Fruit fly (Drosophila melanogaster) whole organism, wandering third instar larva: ENCODE results near the gene CG45067.

Experiments used
- Abd-B ChIP-seq: fragments of >200 bp; optimal IDR thresholded peaks from 2 replicates; lab custom pipeline; 2017; ENCODE audit warnings: missing biosample characterization, missing genetic modification characterization
- CG32264 ChIP-seq: fragments of 200-800 bp; sonication (Bioruptor generic); optimal IDR thresholded peaks from 2 replicates; lab custom pipeline; 2016; ENCODE audit warnings: missing biosample characterization, missing genetic modification characterization
- CG9705 ChIP-seq: fragments of 200-800 bp; sonication (Bioruptor generic); optimal IDR thresholded peaks from 2 replicates; lab custom pipeline; 2018; ENCODE audit warnings: missing biosample characterization, mild to moderate bottlenecking, missing genetic modification characterization
- Dfd ChIP-seq: fragments of >200 bp; optimal IDR thresholded peaks from 2 replicates; lab custom pipeline; 2017; ENCODE audit warnings: missing biosample characterization, missing genetic modification characterization
- Dif ChIP-seq: fragments of 200-275, 200-300 bp; sonication (Bioruptor generic); optimal IDR thresholded peaks from 2 replicates; lab custom pipeline; 2018; ENCODE audit warnings: missing biosample characterization, missing genetic modification characterization; ENCODE audit not compliant: partially characterized antibody
- HLH106 ChIP-seq: fragments of 200-800 bp; optimal IDR thresholded peaks from 3 replicates; lab custom pipeline; 2019; ENCODE audit warnings: missing biosample characterization, mild to moderate bottlenecking, missing genetic modification characterization, moderate library complexity
- Hnf4 ChIP-seq: fragments of 200-800 bp; sonication (Bioruptor generic); optimal IDR thresholded peaks from 2 replicates; lab custom pipeline; 2016; ENCODE audit warnings: missing biosample characterization, mild to moderate bottlenecking, missing genetic modification characterization
- Hr83 ChIP-seq: fragments of 200-300 bp; sonication (Bioruptor generic); optimal IDR thresholded peaks from 2 replicates; lab custom pipeline; 2016; ENCODE audit warnings: missing biosample characterization, mild to moderate bottlenecking, missing genetic modification characterization, moderate library complexity; ENCODE audit not compliant: poor library complexity, severe bottlenecking
- Mio ChIP-seq: sonication (Bioruptor generic); optimal IDR thresholded peaks from 2 replicates; lab custom pipeline; 2016; ENCODE audit warnings: missing biosample characterization, missing genetic modification characterization
- Myc ChIP-seq: fragments of >200 bp; optimal IDR thresholded peaks from 2 replicates; lab custom pipeline; 2017
- OdsH ChIP-seq: fragments of 200-800 bp; sonication (Bioruptor generic); optimal IDR thresholded peaks from 2 replicates; lab custom pipeline; 2016; ENCODE audit warnings: missing biosample characterization, mild to moderate bottlenecking, missing genetic modification characterization
- Rel ChIP-seq, 2 experiments: fragments of 200-800 bp; sonication (Bioruptor generic) in 1 of 2; optimal IDR thresholded peaks; 2 replicates in 1 of 2; 3 replicates in 1 of 2; lab custom pipeline; 2016 to 2019; ENCODE audit warnings: mild to moderate bottlenecking in 2 of 2, missing biosample characterization in 2 of 2, missing genetic modification characterization in 2 of 2, moderate library complexity in 1 of 2
- Sp1 ChIP-seq: fragments of 200-800 bp; sonication (Bioruptor generic); optimal IDR thresholded peaks from 3 replicates; lab custom pipeline; 2019; ENCODE audit warnings: missing biosample characterization, mild to moderate bottlenecking, missing genetic modification characterization, moderate library complexity
- br ChIP-seq: fragments of 200-800 bp; sonication (Bioruptor generic); optimal IDR thresholded peaks from 2 replicates; lab custom pipeline; 2016; ENCODE audit warnings: missing biosample characterization, missing genetic modification characterization
- brk ChIP-seq: fragments of 200-800 bp; sonication (Bioruptor generic); optimal IDR thresholded peaks from 2 replicates; lab custom pipeline; 2016; ENCODE audit warnings: missing biosample characterization, mild to moderate bottlenecking, missing genetic modification characterization
- dl ChIP-seq, 2 experiments: fragments of 175-275, 200-275 bp in 1 of 2; fragments of 200-275 bp in 1 of 2; sonication (Bioruptor generic); optimal IDR thresholded peaks; lab custom pipeline; 2018; ENCODE audit warnings: mild to moderate bottlenecking in 2 of 2, missing biosample characterization in 2 of 2, missing genetic modification characterization in 2 of 2, moderate library complexity in 2 of 2; ENCODE audit not compliant: partially characterized antibody in 2 of 2, insufficient read depth in 1 of 2
- dmrt93B ChIP-seq: fragments of 200-800 bp; sonication (Bioruptor generic); optimal IDR thresholded peaks from 2 replicates; lab custom pipeline; 2018; ENCODE audit warnings: missing biosample characterization, mild to moderate bottlenecking, missing genetic modification characterization
- dsf ChIP-seq: sonication (Bioruptor generic); optimal IDR thresholded peaks from 2 replicates; lab custom pipeline; 2016; ENCODE audit warnings: missing biosample characterization, missing genetic modification characterization, borderline replicate concordance
- ey ChIP-seq: fragments of 200-800 bp; sonication (Bioruptor generic); optimal IDR thresholded peaks from 2 replicates; lab custom pipeline; 2016; ENCODE audit warnings: missing biosample characterization, missing genetic modification characterization
- foxo ChIP-seq, 2 experiments: fragments of 200-800 bp; sonication (Bioruptor generic); optimal IDR thresholded peaks; 2 replicates in 1 of 2; 3 replicates in 1 of 2; lab custom pipeline; 2016 to 2017; ENCODE audit warnings: missing biosample characterization in 2 of 2, missing genetic modification characterization in 2 of 2
- fru ChIP-seq: fragments of 200-800 bp; sonication (Bioruptor generic); optimal IDR thresholded peaks from 3 replicates; lab custom pipeline; 2016; ENCODE audit warnings: missing biosample characterization, mild to moderate bottlenecking, missing genetic modification characterization
- h ChIP-seq: fragments of 200-800 bp; sonication (Bioruptor generic); optimal IDR thresholded peaks from 3 replicates; lab custom pipeline; 2016; ENCODE audit warnings: missing biosample characterization, mild to moderate bottlenecking, missing genetic modification characterization
- jim ChIP-seq: fragments of 175-275, 200-325 bp; sonication (Bioruptor generic); optimal IDR thresholded peaks from 2 replicates; lab custom pipeline; 2016; ENCODE audit warnings: missing biosample characterization, mild to moderate bottlenecking, missing genetic modification characterization
- lola ChIP-seq: fragments of >200 bp; optimal IDR thresholded peaks from 2 replicates; lab custom pipeline; 2017; ENCODE audit warnings: missing biosample characterization, missing genetic modification characterization
- pan ChIP-seq: fragments of >200 bp; optimal IDR thresholded peaks from 2 replicates; lab custom pipeline; 2017
- psq ChIP-seq: fragments of 200-800 bp; sonication (Bioruptor generic); optimal IDR thresholded peaks from 3 replicates; lab custom pipeline; 2017; ENCODE audit warnings: missing biosample characterization, mild to moderate bottlenecking, missing genetic modification characterization, moderate library complexity
- rgr ChIP-seq: fragments of 200-800 bp; sonication (Bioruptor generic); optimal IDR thresholded peaks from 3 replicates; lab custom pipeline; 2016; ENCODE audit warnings: missing biosample characterization, mild to moderate bottlenecking, missing genetic modification characterization
- sage ChIP-seq: fragments of 200-800 bp; sonication (Bioruptor generic); optimal IDR thresholded peaks from 2 replicates; lab custom pipeline; 2016; ENCODE audit warnings: missing biosample characterization, mild to moderate bottlenecking, missing genetic modification characterization
- sv ChIP-seq: fragments of 200-800 bp; sonication (Bioruptor generic); optimal IDR thresholded peaks from 3 replicates; lab custom pipeline; 2016; ENCODE audit warnings: missing biosample characterization, missing genetic modification characterization
- usp ChIP-seq: fragments of >200 bp; optimal IDR thresholded peaks from 2 replicates; lab custom pipeline; 2017; ENCODE audit warnings: missing biosample characterization, missing genetic modification characterization
- woc ChIP-seq: sonication (Bioruptor generic); optimal IDR thresholded peaks from 2 replicates; lab custom pipeline; 2016; ENCODE audit warnings: missing biosample characterization, mild to moderate bottlenecking, missing genetic modification characterization

Gene CG45067

DNA sequence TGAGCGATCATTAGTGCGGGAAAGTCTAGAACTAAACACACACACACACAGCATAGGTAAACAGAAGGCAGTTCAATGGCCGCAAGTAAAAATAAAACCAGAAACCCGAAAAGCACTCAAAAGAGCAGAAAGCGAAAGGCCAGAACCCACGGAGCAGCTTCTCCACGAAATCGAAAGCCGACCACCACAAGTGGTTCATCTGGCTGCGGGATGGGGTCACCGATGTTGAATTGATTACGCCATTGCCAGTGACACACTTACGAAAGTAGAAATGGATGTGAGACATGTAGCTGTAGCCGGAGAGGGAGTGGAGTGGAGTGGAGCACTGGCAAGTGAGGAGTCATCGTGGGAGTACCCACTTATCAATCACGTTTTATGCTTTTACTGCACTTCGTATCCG, 27.1 kb upstream of the CG45067 start:
- TF ChIP-seq HLH106 (tag; lab: Kevin White, UChicago) = no peak
- no peak for TF ChIP-seq Mio
- TF ChIP-seq woc = no peak
- TF ChIP-seq sage = no peak
- TF ChIP-seq Abd-B = no peak
- no peak for TF ChIP-seq usp
- TF ChIP-seq brk (GFP tag; lab: Kevin White, UChicago) = no peak
- TF ChIP-seq psq = no peak
- TF ChIP-seq dl (GFP tag; optimal IDR thresholded peaks at IDR 0.05; lab: Kevin White, UChicago; ENCODE audit: insufficient read depth in 1 of 2, partially characterized antibody in 2 of 2) = no peak
- TF ChIP-seq dsf (GFP tag; lab: Kevin White, UChicago) = no peak
- no peak for TF ChIP-seq Dif (GFP tag; lab: Kevin White, UChicago)
- TF ChIP-seq br (GFP tag; lab: Kevin White, UChicago) = no peak
- TF ChIP-seq rgr (GFP tag; lab: Kevin White, UChicago) = no peak
- TF ChIP-seq, all 38 proteins: peak for 0

DNA sequence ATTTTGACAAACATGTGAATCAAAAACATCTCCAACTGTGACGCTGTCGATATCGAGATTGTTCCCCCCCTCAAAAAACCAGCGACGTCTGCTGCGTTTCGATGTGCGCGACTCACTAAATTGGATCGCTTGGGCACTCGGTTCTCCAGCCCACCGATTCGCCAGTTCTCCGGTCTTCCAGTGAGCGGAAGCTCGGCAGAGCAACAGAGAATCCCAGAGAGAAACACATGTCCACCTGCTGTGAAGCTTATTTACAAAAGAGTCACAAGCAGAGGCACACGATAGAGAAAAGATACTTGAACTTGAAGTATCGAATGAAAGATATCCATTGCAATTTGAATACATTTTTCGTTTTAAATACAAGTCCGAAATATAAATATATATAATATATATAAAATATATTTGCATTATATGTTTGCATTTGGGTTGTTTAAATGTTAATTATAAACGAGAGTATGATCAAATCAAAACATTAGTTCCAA, 19.8 kb upstream of the CG45067 start:
- TF ChIP-seq Rel (GFP tag; optimal IDR thresholded peaks at IDR 0.05; lab: Kevin White, UChicago) (no peak), Rel (tag; optimal IDR thresholded peaks at IDR 0.05; lab: Kevin White, UChicago) (no peak), OdsH (GFP tag; lab: Kevin White, UChicago) (peak; percentile 1), Hr83 (peak; percentile 78), h (peak; percentile 38), lola (GFP tag; lab: Kevin White, UChicago) (no peak), rgr (GFP tag; lab: Kevin White, UChicago) (peak; percentile 4), psq (no peak), Mio (no peak), sv (GFP tag; lab: Kevin White, UChicago) (no peak), dmrt93B (GFP tag; lab: Kevin White, UChicago) (no peak), dl (GFP tag; optimal IDR thresholded peaks at IDR 0.05; lab: Kevin White, UChicago; ENCODE audit: insufficient read depth in 1 of 2, partially characterized antibody in 2 of 2) (peak; percentile 0 to 71), CG32264 (GFP tag; lab: Kevin White, UChicago) (peak; percentile 20), Dif (GFP tag; lab: Kevin White, UChicago) (peak; percentile 44), CG9705 (GFP tag; lab: Kevin White, UChicago) (no peak), br (GFP tag; lab: Kevin White, UChicago) (peak; percentile 16)

DNA sequence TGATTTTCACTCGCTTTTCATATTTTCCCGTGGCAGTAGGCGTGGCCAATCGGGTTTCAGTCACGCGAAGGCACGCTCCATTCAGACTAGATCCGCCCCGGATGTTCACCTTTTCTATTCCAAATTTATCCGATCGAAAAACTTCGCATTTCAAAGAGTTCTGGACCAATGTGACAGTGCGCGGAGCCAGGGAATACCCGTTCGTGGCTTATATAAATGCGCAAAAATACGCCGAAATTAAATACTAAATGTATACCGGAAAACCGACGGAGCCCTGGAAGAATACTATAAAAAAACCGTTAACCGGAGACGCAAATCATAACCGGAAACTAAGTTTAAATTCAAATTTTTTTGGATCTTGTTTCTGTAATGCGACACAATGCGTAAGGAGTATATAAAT, 13.3 kb upstream of the CG45067 start, which contains the start of gene promL:
Gene promL (minus strand): TSS at position 181 of the 400 bp plus-strand sequence.
- TF ChIP-seq brk (GFP tag; lab: Kevin White, UChicago) = peak; percentile 69
- TF ChIP-seq pan (lab: Kevin White, UChicago) = no peak
- TF ChIP-seq Rel (GFP tag; optimal IDR thresholded peaks at IDR 0.05; lab: Kevin White, UChicago) = no peak
- peak; percentile 98 for TF ChIP-seq Rel (tag; optimal IDR thresholded peaks at IDR 0.05; lab: Kevin White, UChicago)
- TF ChIP-seq CG9705 (GFP tag; lab: Kevin White, UChicago) = peak; percentile 43
- peak; percentile 49 for TF ChIP-seq HLH106 (tag; lab: Kevin White, UChicago)
- TF ChIP-seq dmrt93B (GFP tag; lab: Kevin White, UChicago) = peak; percentile 1
- peak; percentile 64 for TF ChIP-seq Hr83
- TF ChIP-seq sv (GFP tag; lab: Kevin White, UChicago) = peak; percentile 14
- no peak for TF ChIP-seq jim
- TF ChIP-seq foxo (GFP tag; optimal IDR thresholded peaks at IDR 0.05; lab: Kevin White, UChicago) = peak in 1 of 2 experiments; percentile 41
- TF ChIP-seq psq = peak; percentile 1
- no peak for TF ChIP-seq dsf (GFP tag; lab: Kevin White, UChicago)
- TF ChIP-seq dl (GFP tag; optimal IDR thresholded peaks at IDR 0.05; lab: Kevin White, UChicago; ENCODE audit: insufficient read depth in 1 of 2, partially characterized antibody in 2 of 2) = peak in 1 of 2 experiments; percentile 10
- peak; percentile 64 for TF ChIP-seq fru (GFP tag; lab: Kevin White, UChicago)
- peak; percentile 58 for TF ChIP-seq h
- TF ChIP-seq usp = no peak
- no peak for TF ChIP-seq lola (GFP tag; lab: Kevin White, UChicago)
- no peak for TF ChIP-seq Hnf4 (GFP tag; lab: Kevin White, UChicago)
- TF ChIP-seq ey (GFP tag; lab: Kevin White, UChicago) = peak; percentile 21
- TF ChIP-seq CG32264 (GFP tag; lab: Kevin White, UChicago) = no peak
- no peak for TF ChIP-seq Dfd (GFP tag; lab: Kevin White, UChicago)
- peak; percentile 32 for TF ChIP-seq OdsH (GFP tag; lab: Kevin White, UChicago)
- peak; percentile 56 for TF ChIP-seq br (GFP tag; lab: Kevin White, UChicago)
- peak; percentile 62 for TF ChIP-seq rgr (GFP tag; lab: Kevin White, UChicago)
- TF ChIP-seq Sp1 (GFP tag; lab: Kevin White, UChicago) = peak; percentile 63

DNA sequence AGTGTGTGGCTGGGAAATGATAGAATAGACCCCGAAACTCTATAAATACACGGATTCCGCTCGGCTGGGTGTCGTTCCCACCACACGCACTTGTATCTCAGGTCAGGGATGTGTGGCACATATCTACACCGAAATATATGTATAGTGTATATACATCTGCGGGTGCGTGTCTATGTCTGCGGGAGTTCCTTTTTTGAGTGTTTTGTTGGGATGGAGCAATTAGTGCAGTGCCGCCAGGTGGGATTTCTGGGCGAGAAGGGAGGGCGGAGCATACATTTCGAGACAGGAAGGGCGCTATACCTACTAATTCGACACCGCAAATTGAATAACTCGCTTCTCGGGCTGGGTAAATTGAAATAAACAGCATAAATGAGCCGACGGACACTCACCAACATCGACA, 12.2 kb upstream of the CG45067 start:
- TF ChIP-seq sage (no peak), Myc (lab: Kevin White, UChicago) (no peak), Sp1 (GFP tag; lab: Kevin White, UChicago) (no peak)
